Worm (Caenorhabditis elegans): Measurements from ENCODE around the gene ZK154.5.

ZK154.5 gene

ce11 chrX:7794306-7794743, 6.6 kb upstream of the ZK154.5 start (continued):
- peak; percentile 26 for TF ChIP-seq dpl-1 (GFP tag; optimal IDR thresholded peaks at IDR 0.05)
- no peak for TF ChIP-seq ceh-62 (tag; optimal IDR thresholded peaks at IDR 0.05)
- no peak for TF ChIP-seq lin-29 (GFP tag; IDR thresholded peaks at IDR 0.05)
- peak in 1 of 2 experiments; percentile 41 for TF ChIP-seq unc-62 (GFP tag; optimal IDR thresholded peaks at IDR 0.05 in 1 of 2)
- TF ChIP-seq unc-62 (tag; optimal IDR thresholded peaks at IDR 0.05), result no peak
- TF ChIP-seq spr-3 (GFP tag; optimal IDR thresholded peaks at IDR 0.05), result peak; percentile 24
- TF ChIP-seq snpc-1.2 (GFP tag; IDR thresholded peaks at IDR 0.05), result peak; percentile 89
- peak in 1 of 2 experiments; percentile 47 for TF ChIP-seq lsy-2 (tag; optimal IDR thresholded peaks at IDR 0.05)
- peak; percentile 1 for TF ChIP-seq nhr-25 (tag; optimal IDR thresholded peaks at IDR 0.05; ENCODE audit: borderline replicate concordance, insufficient read depth)
- no peak for TF ChIP-seq zip-2 (tag; optimal IDR thresholded peaks at IDR 0.05)
- peak; percentile 31; the same call in 1 of the 2 replicates for TF ChIP-seq madf-9 (GFP tag; conservative IDR thresholded peaks at IDR 0.05)
- TF ChIP-seq daf-16 (GFP tag; optimal IDR thresholded peaks at IDR 0.05), result peak; percentile 47 to 81
- TF ChIP-seq daf-16 (tag; optimal IDR thresholded peaks at IDR 0.05), result peak; percentile 55
- TF ChIP-seq dmd-9 (GFP tag; IDR thresholded peaks at IDR 0.05), result peak; percentile 72; the same call in 1 of the 2 replicates
- no peak for TF ChIP-seq Y75B8A.6 (GFP tag; IDR thresholded peaks at IDR 0.05)
- TF ChIP-seq T20F7.1 (GFP tag; optimal IDR thresholded peaks at IDR 0.05), result no peak
- TF ChIP-seq dmd-6 (GFP tag; IDR thresholded peaks at IDR 0.05), result peak; percentile 48; the same call in 1 of the 2 replicates
- peak; percentile 86 for TF ChIP-seq T26A8.4 (GFP tag; IDR thresholded peaks at IDR 0.05)
- TF ChIP-seq hlh-30 (tag; optimal IDR thresholded peaks at IDR 0.05; ENCODE audit: insufficient read depth), result peak; percentile 48
- peak; percentile 25 for TF ChIP-seq zfp-2 (tag; optimal IDR thresholded peaks at IDR 0.05)
- peak; percentile 79 for TF ChIP-seq pha-4 (GFP tag; IDR thresholded peaks at IDR 0.05)
- TF ChIP-seq pha-4 (tag; optimal IDR thresholded peaks at IDR 0.05), result no peak
- no peak for TF ChIP-seq ces-1 (GFP tag; optimal IDR thresholded peaks at IDR 0.05)
- no peak for TF ChIP-seq nhr-237 (tag; optimal IDR thresholded peaks at IDR 0.05)
- TF ChIP-seq daf-19 (GFP tag; conservative IDR thresholded peaks at IDR 0.05), result peak; percentile 36; the same call in 1 of the 2 replicates
- TF ChIP-seq unc-130 (GFP tag; optimal IDR thresholded peaks at IDR 0.05), result peak; percentile 4
- TF ChIP-seq vab-7 (GFP tag; IDR thresholded peaks at IDR 0.05), result peak; percentile 74
- TF ChIP-seq zag-1 (tag; optimal IDR thresholded peaks at IDR 0.05), result no peak
- peak in 1 of 2 experiments; percentile 1 for TF ChIP-seq hif-1 (tag; optimal IDR thresholded peaks at IDR 0.05)
- TF ChIP-seq aha-1 (tag), result no peak
- TF ChIP-seq lin-13 (GFP tag; optimal IDR thresholded peaks at IDR 0.05), result no peak
- TF ChIP-seq set-16 (GFP tag; IDR thresholded peaks at IDR 0.05), result no peak
- peak; percentile 65; the same call in 1 of the 2 replicates for TF ChIP-seq F26F4.8 (GFP tag; conservative IDR thresholded peaks at IDR 0.05)
- no peak for TF ChIP-seq unc-39 (tag; optimal IDR thresholded peaks at IDR 0.05)
- TF ChIP-seq lin-39 (tag; optimal IDR thresholded peaks at IDR 0.05), result no peak
- TF ChIP-seq nhr-28 (tag; optimal IDR thresholded peaks at IDR 0.05), result peak; percentile 30
- TF ChIP-seq nhr-42 (GFP tag; IDR thresholded peaks at IDR 0.05), result peak; percentile 43; the same call in 1 of the 2 replicates
- no peak for TF ChIP-seq ceh-44 (GFP tag; IDR thresholded peaks at IDR 0.05)
- no peak for TF ChIP-seq jun-1 (tag; optimal IDR thresholded peaks at IDR 0.05)
- TF ChIP-seq ama-1 (optimal IDR thresholded peaks at IDR 0.05), result no peak
- peak; percentile 80 for TF ChIP-seq hmg-1.1 (GFP tag; IDR thresholded peaks at IDR 0.05)
- no peak for TF ChIP-seq mdt-29 (GFP tag; IDR thresholded peaks at IDR 0.05)
- TF ChIP-seq php-3 (GFP tag; IDR thresholded peaks at IDR 0.05), result no peak
- TF ChIP-seq nhr-76 (tag; optimal IDR thresholded peaks at IDR 0.05), result no peak
- TF ChIP-seq gei-8 (GFP tag; optimal IDR thresholded peaks at IDR 0.05), result peak; percentile 83
- no peak for TF ChIP-seq F37D6.2 (tag; optimal IDR thresholded peaks at IDR 0.05)
- TF ChIP-seq fos-1 (tag; optimal IDR thresholded peaks at IDR 0.05), result no peak
- no peak for TF ChIP-seq tra-1 (GFP tag; IDR thresholded peaks at IDR 0.05)
- TF ChIP-seq ceh-20 (GFP tag; IDR thresholded peaks at IDR 0.05), result peak; percentile 40; the same call in 1 of the 2 replicates
- TF ChIP-seq lin-15B (tag; optimal IDR thresholded peaks at IDR 0.05), result no peak
- no peak for TF ChIP-seq mdl-1 (tag; optimal IDR thresholded peaks at IDR 0.05)
- peak; percentile 81 for TF ChIP-seq lim-7 (GFP tag; IDR thresholded peaks at IDR 0.05)

All from whole organism, L4 larva.